Worm (Caenorhabditis elegans) whole organism, early embryonic: ENCODE data around the gene osgn-1.
"Not testable (repeated sequence)": the region's sequence is repeated elsewhere in the genome, so short reads cannot be mapped to it uniquely, and the experiment has no call there.

Source experiments
- ama-1 ChIP-seq: fragments of 150-350 bp; optimal IDR thresholded peaks from 2 replicates; lab custom pipeline; 2014
- flt-1 ChIP-seq: fragments of 200-800 bp; sonication (Bioruptor generic); IDR thresholded peaks from 2 replicates; pipeline ENCODE4 v1.3.6; 2022; ENCODE audit warnings: missing genetic modification characterization, missing compliant biosample characterization
- hmg-4 ChIP-seq: fragments of 200-800 bp; sonication (Bioruptor generic); optimal IDR thresholded peaks from 2 replicates; lab custom pipeline; 2018; ENCODE audit warnings: mild to moderate bottlenecking, missing genetic modification characterization, missing compliant biosample characterization
- pes-1 ChIP-seq: fragments of 200-800 bp; sonication (Bioruptor generic); IDR thresholded peaks from 2 replicates; pipeline ENCODE4 v1.3.6; 2022; ENCODE audit warnings: missing genetic modification reagents, missing genetic modification characterization, missing compliant biosample characterization
- sea-1 ChIP-seq: fragments of 200-800 bp; sonication (Bioruptor generic); conservative IDR thresholded peaks from 2 replicates; pipeline ENCODE4 v1.3.6; 2022; ENCODE audit warnings: missing genetic modification characterization, missing compliant biosample characterization
- tbx-11 ChIP-seq: fragments of 200-800 bp; sonication (Bioruptor generic); IDR thresholded peaks from 2 replicates; pipeline ENCODE4 v1.3.6; 2022; ENCODE audit warnings: missing genetic modification characterization, missing compliant biosample characterization
- tra-4 ChIP-seq: sonication (generic microtip); optimal IDR thresholded peaks from 2 replicates; lab custom pipeline; 2017; ENCODE audit warnings: missing genetic modification characterization, missing compliant biosample characterization

DNA sequence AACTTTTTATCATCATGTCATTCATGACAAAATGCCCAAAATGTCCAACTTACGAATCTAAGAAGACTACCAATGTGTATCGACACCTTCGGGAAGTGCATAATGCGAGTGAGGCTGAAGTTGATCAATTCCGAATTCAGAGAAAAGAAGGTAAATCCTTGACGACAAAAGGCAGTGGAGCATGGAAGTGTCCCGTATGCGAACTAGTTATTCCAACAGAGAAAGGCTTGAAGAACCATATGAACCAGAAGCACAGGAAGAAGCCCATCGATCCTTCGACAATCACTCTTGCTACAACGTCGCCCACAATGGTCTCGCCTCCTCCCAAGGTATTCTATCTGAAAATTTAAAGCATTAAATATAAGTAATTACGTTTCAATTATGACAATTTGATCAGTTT, 21.1 kb upstream of the osgn-1 start, which contains the start of gene K08D10.11:
- not testable (repeated sequence) for TF ChIP-seq tra-4; hmg-4 (GFP tag; lab: Kevin White, UChicago); ama-1; sea-1 (GFP tag; lab: Robert Waterston, UW); tbx-11 (GFP tag; lab: Robert Waterston, UW); flt-1; pes-1 (GFP tag; lab: Robert Waterston, UW)
